Fruit fly (Drosophila melanogaster) whole organism, prepupa: ENCODE data around the gene CG6951.
A peak's percentile ranks its signal among the peaks of the same experiment; 100 is the strongest.

Experiments used
- CG11902 ChIP-seq: fragments of 200-800 bp; sonication (Bioruptor generic); optimal IDR thresholded peaks from 3 replicates; lab custom pipeline; 2016; ENCODE audit warnings: missing biosample characterization, missing genetic modification characterization
- CG3032 ChIP-seq: fragments of 200-800 bp; optimal IDR thresholded peaks from 2 replicates; lab custom pipeline; 2019; ENCODE audit warnings: missing biosample characterization, mild to moderate bottlenecking, missing genetic modification characterization, moderate library complexity
- CG3919 ChIP-seq: fragments of 200-800 bp; sonication (Bioruptor generic); optimal IDR thresholded peaks from 3 replicates; lab custom pipeline; 2016; ENCODE audit warnings: missing biosample characterization, missing genetic modification characterization
- CG6808 ChIP-seq: fragments of 200-800 bp; sonication (Bioruptor generic); optimal IDR thresholded peaks from 3 replicates; lab custom pipeline; 2017; ENCODE audit warnings: missing biosample characterization, missing genetic modification characterization, mild to moderate bottlenecking, moderate library complexity, missing genetic modification reagents
- CG6854 ChIP-seq: fragments of 200-800 bp; sonication (Bioruptor generic); optimal IDR thresholded peaks from 2 replicates; lab custom pipeline; 2017; ENCODE audit warnings: missing biosample characterization, mild to moderate bottlenecking, missing genetic modification characterization
- CG8632 ChIP-seq: fragments of 200-800 bp; sonication (Bioruptor generic); optimal IDR thresholded peaks from 3 replicates; lab custom pipeline; 2016; ENCODE audit warnings: missing biosample characterization, missing genetic modification characterization
- Gug ChIP-seq: fragments of 200-800 bp; sonication (Bioruptor generic); IDR thresholded peaks from 2 replicates; pipeline ENCODE4 v1.3.6; 2022; ENCODE audit warnings: missing biosample characterization, missing genetic modification characterization
- Lpt ChIP-seq: fragments of 200-800 bp; sonication (Bioruptor generic); optimal IDR thresholded peaks from 3 replicates; lab custom pipeline; 2016; ENCODE audit warnings: missing biosample characterization, missing genetic modification characterization
- achi ChIP-seq: fragments of 200-800 bp; sonication (Bioruptor generic); optimal IDR thresholded peaks from 3 replicates; lab custom pipeline; 2016; ENCODE audit warnings: missing biosample characterization, missing genetic modification characterization
- cyc ChIP-seq: fragments of 200-800 bp; sonication (Bioruptor generic); optimal IDR thresholded peaks from 3 replicates; lab custom pipeline; 2016; ENCODE audit warnings: missing biosample characterization, missing genetic modification characterization
- fd59A ChIP-seq: fragments of 200-800 bp; sonication (Bioruptor generic); optimal IDR thresholded peaks from 2 replicates; lab custom pipeline; 2017; ENCODE audit warnings: missing biosample characterization, mild to moderate bottlenecking, missing genetic modification characterization, missing genetic modification reagents
- ss ChIP-seq, 2 experiments: fragments of 200-800 bp; sonication (Bioruptor generic); optimal IDR thresholded peaks; 2 replicates in 1 of 2; 3 replicates in 1 of 2; lab custom pipeline; 2017 to 2018; ENCODE audit warnings: mild to moderate bottlenecking in 2 of 2, missing biosample characterization in 2 of 2, missing genetic modification characterization in 2 of 2, moderate library complexity in 1 of 2
- svp ChIP-seq: fragments of 200-800 bp; sonication (Bioruptor generic); peaks from one replicate; lab custom pipeline; 2016; ENCODE audit warnings: missing biosample characterization, missing genetic modification characterization

dm6 chr3L:20241987-20242982 lies 1.2 kb downstream of the CG6951 start:
- TF ChIP-seq CG6854 (GFP tag; lab: Kevin White, UChicago): no peak
- TF ChIP-seq svp (GFP tag; lab: Kevin White, UChicago): peak; percentile 74
- peak; percentile 46 for TF ChIP-seq cyc (GFP tag; lab: Kevin White, UChicago)
- TF ChIP-seq CG3032 (tag; lab: Kevin White, UChicago): peak; percentile 64
- TF ChIP-seq CG6808 (GFP tag; lab: Kevin White, UChicago): peak; percentile 2
- no peak for TF ChIP-seq Lpt (GFP tag; lab: Kevin White, UChicago)
- peak; percentile 7 for TF ChIP-seq fd59A (GFP tag; lab: Kevin White, UChicago)
- peak; percentile 16; the same call in 1 of the 2 replicates for TF ChIP-seq Gug (GFP tag; lab: Robert Waterston, UW)
- TF ChIP-seq ss (GFP tag; optimal IDR thresholded peaks at IDR 0.05; lab: Kevin White, UChicago): peak in 1 of 2 experiments; percentile 52
- no peak for TF ChIP-seq CG11902 (GFP tag; lab: Kevin White, UChicago)
- TF ChIP-seq CG8632 (GFP tag; lab: Kevin White, UChicago): peak; percentile 67
- peak; percentile 58 for TF ChIP-seq CG3919 (GFP tag; lab: Kevin White, UChicago)
- peak; percentile 63 for TF ChIP-seq achi (GFP tag; lab: Kevin White, UChicago)
